Worm (Caenorhabditis elegans) whole organism, L2 larva: ENCODE data around the gene nhr-179.

Experiments
- F13H6.1 ChIP-seq: sonication (generic microtip); optimal IDR thresholded peaks from 2 replicates; lab custom pipeline; 2016; ENCODE audit warnings: missing genetic modification characterization, missing compliant biosample characterization
- R02D3.7 ChIP-seq: fragments of 150-350 bp; optimal IDR thresholded peaks from 2 replicates; lab custom pipeline; 2014; ENCODE audit warnings: missing biosample characterization, missing genetic modification characterization
- ZK546.5 ChIP-seq: sonication (generic microtip); optimal IDR thresholded peaks from 2 replicates; lab custom pipeline; 2017; ENCODE audit warnings: missing biosample characterization, missing genetic modification characterization
- alr-1 ChIP-seq: fragments of 150-350 bp; optimal IDR thresholded peaks from 2 replicates; lab custom pipeline; 2014; ENCODE audit warnings: missing biosample characterization, missing genetic modification characterization
- aly-2 ChIP-seq: fragments of 150-350 bp; optimal IDR thresholded peaks from 2 replicates; lab custom pipeline; 2014; ENCODE audit warnings: missing biosample characterization, missing genetic modification characterization
- ceh-16 ChIP-seq: fragments of 150-350 bp; optimal IDR thresholded peaks from 2 replicates; lab custom pipeline; 2014; ENCODE audit warnings: missing biosample characterization, missing genetic modification characterization
- ceh-82 ChIP-seq: fragments of 150-350 bp; optimal IDR thresholded peaks from 2 replicates; lab custom pipeline; 2014; ENCODE audit warnings: missing biosample characterization, missing genetic modification characterization
- crh-2 ChIP-seq: sonication (generic microtip); optimal IDR thresholded peaks from 2 replicates; lab custom pipeline; 2017; ENCODE audit warnings: missing biosample characterization, missing genetic modification characterization
- dmd-4 ChIP-seq: sonication (generic microtip); optimal IDR thresholded peaks from 2 replicates; lab custom pipeline; 2017; ENCODE audit warnings: missing biosample characterization, missing genetic modification characterization
- egl-27 ChIP-seq: sonication (generic microtip); optimal IDR thresholded peaks from 3 replicates; lab custom pipeline; 2017; ENCODE audit warnings: missing biosample characterization, missing genetic modification reagents, missing genetic modification characterization
- elt-1 ChIP-seq: fragments of 150-350 bp; optimal IDR thresholded peaks from 2 replicates; lab custom pipeline; 2014; ENCODE audit warnings: missing biosample characterization, missing genetic modification characterization
- elt-3 ChIP-seq: sonication (generic microtip); optimal IDR thresholded peaks from 2 replicates; lab custom pipeline; 2017; ENCODE audit warnings: missing biosample characterization, missing genetic modification characterization
- gmeb-1 ChIP-seq: fragments of 150-350 bp; optimal IDR thresholded peaks from 2 replicates; lab custom pipeline; 2014; ENCODE audit warnings: missing biosample characterization, missing genetic modification characterization
- lin-11 ChIP-seq: fragments of 150-350 bp; sonication (generic microtip); optimal IDR thresholded peaks from 2 replicates; lab custom pipeline; 2014; ENCODE audit warnings: missing biosample characterization, missing genetic modification characterization, inconsistent platforms, mixed read lengths
- lin-13 ChIP-seq: fragments of 150-350 bp; optimal IDR thresholded peaks from 2 replicates; lab custom pipeline; 2014; ENCODE audit warnings: missing biosample characterization, missing genetic modification reagents, missing genetic modification characterization
- lsy-2 ChIP-seq, 2 experiments: fragments of 150-350 bp in 1 of 2; sonication (generic microtip) in 1 of 2; optimal IDR thresholded peaks; 2 replicates each; lab custom pipeline; 2014 to 2017; ENCODE audit warnings: missing biosample characterization in 2 of 2, missing genetic modification characterization in 2 of 2
- mab-5 ChIP-seq: fragments of 150-350 bp; optimal IDR thresholded peaks from 2 replicates; lab custom pipeline; 2014; ENCODE audit warnings: missing biosample characterization, missing genetic modification characterization
- mbf-1 ChIP-seq: sonication (generic microtip); optimal IDR thresholded peaks from 2 replicates; lab custom pipeline; 2017; ENCODE audit warnings: missing biosample characterization, missing genetic modification characterization
- nhr-10 ChIP-seq: sonication (generic microtip); optimal IDR thresholded peaks from 2 replicates; lab custom pipeline; 2017; ENCODE audit warnings: missing biosample characterization, missing genetic modification characterization
- nhr-12 ChIP-seq: fragments of 150-350 bp; optimal IDR thresholded peaks from 2 replicates; lab custom pipeline; 2014; ENCODE audit warnings: missing biosample characterization, missing genetic modification characterization
- nhr-129 ChIP-seq: fragments of 150-350 bp; optimal IDR thresholded peaks from 2 replicates; lab custom pipeline; 2014; ENCODE audit warnings: missing biosample characterization, missing genetic modification characterization
- nhr-21 ChIP-seq: fragments of 150-350 bp; optimal IDR thresholded peaks from 2 replicates; lab custom pipeline; 2014; ENCODE audit warnings: missing biosample characterization, missing genetic modification characterization
- nhr-23 ChIP-seq: fragments of 150-350 bp; optimal IDR thresholded peaks from 2 replicates; lab custom pipeline; 2014; ENCODE audit warnings: missing biosample characterization, missing genetic modification reagents, missing genetic modification characterization
- nhr-237 ChIP-seq: fragments of 150-350 bp; optimal IDR thresholded peaks from 2 replicates; lab custom pipeline; 2014; ENCODE audit warnings: missing biosample characterization, missing genetic modification characterization
- nhr-25 ChIP-seq: fragments of 150-350 bp; sonication (generic microtip); optimal IDR thresholded peaks from 3 replicates; lab custom pipeline; 2014; ENCODE audit warnings: missing biosample characterization, missing genetic modification characterization
- nhr-6 ChIP-seq: fragments of 150-350 bp; optimal IDR thresholded peaks from 2 replicates; lab custom pipeline; 2014; ENCODE audit warnings: missing biosample characterization, missing genetic modification characterization
- nhr-77 ChIP-seq: fragments of 150-350 bp; optimal IDR thresholded peaks from 2 replicates; lab custom pipeline; 2014; ENCODE audit warnings: missing biosample characterization, missing genetic modification characterization
- peb-1 ChIP-seq: fragments of 150-350 bp; optimal IDR thresholded peaks from 2 replicates; lab custom pipeline; 2014; ENCODE audit warnings: missing biosample characterization, missing genetic modification characterization
- sem-4 ChIP-seq: fragments of 150-350 bp; optimal IDR thresholded peaks from 2 replicates; lab custom pipeline; 2014; ENCODE audit warnings: missing biosample characterization, missing genetic modification reagents, missing genetic modification characterization
- skn-1 ChIP-seq: sonication (generic microtip); optimal IDR thresholded peaks from 2 replicates; lab custom pipeline; 2017; ENCODE audit warnings: missing biosample characterization, missing genetic modification characterization
- sma-3 ChIP-seq: sonication (generic microtip); optimal IDR thresholded peaks from 2 replicates; lab custom pipeline; 2016; ENCODE audit warnings: missing genetic modification reagents, missing genetic modification characterization, missing compliant biosample characterization
- sma-9 ChIP-seq, 2 experiments: fragments of 150-350 bp in 1 of 2; sonication (generic microtip) in 1 of 2; optimal IDR thresholded peaks; 2 replicates each; lab custom pipeline; 2014 to 2016; ENCODE audit warnings: missing genetic modification characterization in 2 of 2, mild to moderate bottlenecking in 1 of 2, missing biosample characterization in 1 of 2, missing compliant biosample characterization in 1 of 2, missing genetic modification reagents in 1 of 2, moderate library complexity in 1 of 2
- unc-39 ChIP-seq: fragments of 150-350 bp; optimal IDR thresholded peaks from 2 replicates; lab custom pipeline; 2014; ENCODE audit warnings: missing biosample characterization, missing genetic modification characterization
- unc-55 ChIP-seq: fragments of 150-350 bp; sonication (generic microtip); optimal IDR thresholded peaks from 3 replicates; lab custom pipeline; 2014; ENCODE audit warnings: missing biosample characterization, missing genetic modification reagents, missing genetic modification characterization
- zag-1 ChIP-seq: fragments of 150-350 bp; optimal IDR thresholded peaks from 2 replicates; lab custom pipeline; 2014; ENCODE audit warnings: missing biosample characterization, missing genetic modification characterization
- ztf-1 ChIP-seq: fragments of 200-800 bp; sonication (Bioruptor generic); conservative IDR thresholded peaks from 2 replicates; pipeline ENCODE4 v1.3.6; 2022; ENCODE audit warnings: missing genetic modification characterization, missing compliant biosample characterization
- ztf-11 ChIP-seq: sonication (generic microtip); optimal IDR thresholded peaks from 2 replicates; lab custom pipeline; 2017; ENCODE audit warnings: missing biosample characterization, missing genetic modification characterization

Gene nhr-179

DNA sequence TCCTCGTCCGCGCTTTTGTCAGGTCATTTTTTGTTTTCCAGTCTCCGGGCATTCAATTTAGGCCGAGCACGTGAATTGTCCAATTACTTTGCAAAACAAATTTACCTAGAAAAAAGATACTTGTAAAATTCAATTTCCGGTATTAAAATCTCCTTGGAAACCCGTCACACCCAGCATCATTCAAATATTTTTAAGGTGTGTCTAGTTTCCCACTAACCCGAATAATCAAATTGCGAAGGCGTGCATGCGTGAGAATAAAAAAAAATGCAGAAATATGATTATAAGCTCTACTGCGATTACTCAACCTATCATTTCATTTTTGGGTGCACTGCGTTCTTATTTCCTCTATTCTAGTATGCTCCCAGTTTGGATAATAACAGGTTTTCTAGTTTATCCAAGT is 36.2 kb upstream of the nhr-179 start, which contains the start of gene irld-11:
Gene irld-11 (plus strand): TSS at position 301 of the 400 bp plus-strand sequence.
- TF ChIP-seq nhr-21 (tag; lab: Kevin White, UChicago): peak; percentile 16
- TF ChIP-seq unc-55 (GFP tag; lab: Kevin White, UChicago): no peak
- no peak for TF ChIP-seq nhr-237 (tag; lab: Kevin White, UChicago)

DNA sequence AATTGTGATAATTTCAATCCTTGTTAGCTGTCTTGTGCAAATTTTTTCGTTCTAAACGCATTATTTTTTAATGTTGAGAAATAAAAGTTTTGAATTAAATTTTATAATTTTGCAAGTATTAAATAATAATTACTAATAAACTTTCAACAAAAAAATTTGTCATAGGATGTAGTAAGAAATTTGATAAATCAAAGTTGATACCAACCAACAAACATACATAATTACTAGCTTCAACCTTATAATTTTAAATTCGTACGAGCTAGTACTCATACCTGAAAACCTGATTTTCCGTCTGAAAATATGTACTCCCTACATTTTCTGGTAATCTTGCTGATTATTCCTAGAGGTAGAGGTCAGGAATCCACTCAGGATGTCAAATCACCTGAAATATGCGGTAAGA is 32.4 kb upstream of the nhr-179 start, which contains the start of gene irld-44:
Gene irld-44 (plus strand): TSS at position 301 of the 400 bp plus-strand sequence.
- TF ChIP-seq sma-9 (GFP tag; optimal IDR thresholded peaks at IDR 0.05; lab: Kevin White, UChicago) (no peak), sma-9 (tag; optimal IDR thresholded peaks at IDR 0.05; lab: Kevin White, UChicago) (no peak), elt-1 (tag; lab: Kevin White, UChicago) (no peak), aly-2 (no peak), lin-13 (GFP tag; lab: Kevin White, UChicago) (no peak), lsy-2 (tag; optimal IDR thresholded peaks at IDR 0.05; lab: Kevin White, UChicago) (no peak), zag-1 (no peak), skn-1 (tag; lab: Kevin White, UChicago) (no peak), nhr-6 (tag; lab: Kevin White, UChicago) (no peak), gmeb-1 (tag; lab: Kevin White, UChicago) (no peak), alr-1 (tag; lab: Kevin White, UChicago) (no peak), R02D3.7 (tag; lab: Kevin White, UChicago) (no peak), mab-5 (tag; lab: Kevin White, UChicago) (no peak), dmd-4 (tag; lab: Kevin White, UChicago) (no peak), ztf-11 (tag; lab: Kevin White, UChicago) (no peak), nhr-10 (tag; lab: Kevin White, UChicago) (no peak), nhr-23 (tag; lab: Kevin White, UChicago) (no peak), nhr-25 (tag; lab: Kevin White, UChicago) (no peak)

DNA sequence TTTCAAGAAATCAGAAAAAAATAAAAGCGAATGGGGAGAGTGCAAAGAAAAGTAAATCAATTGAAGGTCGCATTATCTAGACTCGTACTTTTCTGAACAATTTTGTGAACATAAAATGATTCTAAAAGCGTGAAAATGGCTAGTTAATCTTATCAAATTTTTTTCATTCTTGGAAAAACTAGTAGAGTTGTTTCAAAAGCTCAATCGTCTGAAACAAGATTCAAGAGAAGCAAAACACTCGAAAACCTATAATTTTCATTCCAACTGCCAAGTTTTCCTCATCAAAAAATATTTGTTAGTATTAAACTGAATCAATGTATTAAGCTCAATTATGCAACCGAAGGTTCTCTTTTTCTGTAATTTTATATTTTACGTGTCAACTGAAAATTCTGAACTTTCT is 29.3 kb upstream of the nhr-179 start, which contains the start of gene irld-45:
Gene irld-45 (plus strand): TSS at position 301 of the 400 bp plus-strand sequence.
- TF ChIP-seq gmeb-1 (tag; lab: Kevin White, UChicago) (no peak), unc-39 (tag; lab: Kevin White, UChicago) (no peak), ceh-82 (no peak), lin-13 (GFP tag; lab: Kevin White, UChicago) (no peak), nhr-10 (tag; lab: Kevin White, UChicago) (no peak), sem-4 (tag; lab: Kevin White, UChicago) (no peak), ztf-1 (GFP tag; lab: Robert Waterston, UW) (no peak), nhr-77 (tag; lab: Kevin White, UChicago) (no peak), crh-2 (tag; lab: Kevin White, UChicago) (no peak), nhr-21 (tag; lab: Kevin White, UChicago) (no peak), nhr-129 (tag; lab: Kevin White, UChicago) (no peak), zag-1 (no peak), nhr-237 (tag; lab: Kevin White, UChicago) (no peak), ceh-16 (no peak), F13H6.1 (tag; lab: Kevin White, UChicago) (no peak), nhr-23 (tag; lab: Kevin White, UChicago) (no peak), elt-3 (tag; lab: Kevin White, UChicago) (no peak)

DNA sequence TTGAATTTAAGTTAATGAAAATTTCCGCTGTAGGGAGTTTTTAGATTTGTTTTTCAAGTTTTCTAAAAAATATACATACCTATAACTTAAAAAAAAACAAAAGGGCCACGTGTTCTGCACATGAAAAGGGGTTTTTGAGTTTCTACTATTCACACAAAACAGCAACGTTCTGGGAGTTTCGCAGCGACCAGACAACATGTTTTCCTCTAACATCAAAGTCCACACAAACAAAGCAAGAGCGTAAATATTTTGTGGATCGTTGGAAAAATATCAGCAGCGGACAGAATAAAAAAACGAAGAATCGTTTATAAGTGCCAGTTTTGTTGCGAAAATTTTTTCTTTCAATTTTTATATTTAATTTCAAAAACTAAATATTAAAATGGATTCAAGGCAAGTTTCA is 25.2 kb upstream of the nhr-179 start, which contains the start of gene alh-2:
Gene alh-2 (plus strand): TSS at position 284 of the 400 bp plus-strand sequence.
- TF ChIP-seq peb-1 (tag; lab: Kevin White, UChicago) (no peak), zag-1 (no peak), lin-11 (tag; lab: Kevin White, UChicago) (no peak), nhr-23 (tag; lab: Kevin White, UChicago) (no peak), mbf-1 (tag; lab: Kevin White, UChicago) (no peak), nhr-77 (tag; lab: Kevin White, UChicago) (no peak), sma-9 (GFP tag; optimal IDR thresholded peaks at IDR 0.05; lab: Kevin White, UChicago) (no peak), sma-9 (tag; optimal IDR thresholded peaks at IDR 0.05; lab: Kevin White, UChicago) (no peak)

DNA sequence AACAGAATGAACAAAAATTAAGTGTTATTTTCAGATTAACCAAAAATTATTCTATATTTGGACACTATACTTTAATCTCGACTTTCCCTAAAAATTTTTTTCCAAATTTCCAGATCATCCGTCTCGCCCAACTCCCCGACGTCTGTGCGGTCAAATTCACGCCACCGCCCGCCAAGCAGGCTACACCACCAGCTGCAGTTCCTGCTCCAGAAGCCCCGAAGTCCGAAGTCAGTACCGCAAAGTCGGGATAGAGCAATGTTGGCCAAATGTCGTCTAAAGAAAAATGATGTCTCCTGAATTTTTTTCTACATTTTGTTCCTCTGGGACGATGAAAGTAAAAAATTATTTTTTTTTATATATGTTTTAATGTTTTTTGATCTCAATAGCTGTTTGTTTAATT is 24.1 kb upstream of the nhr-179 start:
- no peak for TF ChIP-seq egl-27
- TF ChIP-seq sma-3 (GFP tag; lab: Kevin White, UChicago): no peak
- TF ChIP-seq nhr-25 (tag; lab: Kevin White, UChicago): no peak
- no peak for TF ChIP-seq skn-1 (tag; lab: Kevin White, UChicago)
- TF ChIP-seq ZK546.5: no peak
- no peak for TF ChIP-seq R02D3.7 (tag; lab: Kevin White, UChicago)
- TF ChIP-seq F13H6.1 (tag; lab: Kevin White, UChicago): no peak
- TF ChIP-seq nhr-12 (tag; lab: Kevin White, UChicago): no peak
- TF ChIP-seq mbf-1 (tag; lab: Kevin White, UChicago): no peak
